Worm (Caenorhabditis elegans) whole organism, midembryonic: ENCODE results near the gene cux-7.

Experiments
- T22C8.4 ChIP-seq: fragments of 200-800 bp; sonication (Bioruptor generic); IDR thresholded peaks from 2 replicates; pipeline ENCODE4 v1.3.6; 2022; ENCODE audit warnings: missing genetic modification characterization, missing compliant biosample characterization
- cog-1 ChIP-seq: sonication (generic microtip); optimal IDR thresholded peaks from 2 replicates; lab custom pipeline; 2016; ENCODE audit warnings: missing genetic modification characterization, missing compliant biosample characterization
- flt-1 ChIP-seq: fragments of 200-800 bp; sonication (Bioruptor generic); IDR thresholded peaks from 2 replicates; pipeline ENCODE4 v1.3.6; 2022; ENCODE audit warnings: missing genetic modification characterization, missing compliant biosample characterization
- klf-2 ChIP-seq: fragments of 200-800 bp; sonication (Bioruptor generic); conservative IDR thresholded peaks from 2 replicates; pipeline ENCODE4 v1.3.6; 2022; ENCODE audit warnings: missing genetic modification reagents, missing genetic modification characterization, missing compliant biosample characterization
- med-1 ChIP-seq: sonication (generic microtip); optimal IDR thresholded peaks from 2 replicates; lab custom pipeline; 2017; ENCODE audit warnings: missing genetic modification characterization, mild to moderate bottlenecking, missing compliant biosample characterization, antibody characterized with exemption, missing genetic modification reagents; ENCODE audit not compliant: insufficient read depth
- ref-1 ChIP-seq: fragments of 200-800 bp; sonication (Bioruptor generic); conservative IDR thresholded peaks from 2 replicates; pipeline ENCODE4 v1.3.6; 2022; ENCODE audit warnings: missing genetic modification reagents, missing genetic modification characterization, missing compliant biosample characterization
- tab-1 ChIP-seq: fragments of 200-800 bp; sonication (Bioruptor generic); IDR thresholded peaks from 2 replicates; pipeline ENCODE4 v1.3.6; 2022; ENCODE audit warnings: missing genetic modification characterization, missing compliant biosample characterization
- ztf-23 ChIP-seq: fragments of 200-800 bp; sonication (Bioruptor generic); IDR thresholded peaks from 2 replicates; pipeline ENCODE4 v1.3.6; 2022; ENCODE audit warnings: missing genetic modification reagents, missing genetic modification characterization, missing compliant biosample characterization
- ztf-29 ChIP-seq: fragments of 200-800 bp; sonication (Bioruptor generic); IDR thresholded peaks from 2 replicates; pipeline ENCODE4 v1.3.6; 2022; ENCODE audit warnings: missing genetic modification reagents, missing genetic modification characterization, missing compliant biosample characterization

Gene cux-7

DNA sequence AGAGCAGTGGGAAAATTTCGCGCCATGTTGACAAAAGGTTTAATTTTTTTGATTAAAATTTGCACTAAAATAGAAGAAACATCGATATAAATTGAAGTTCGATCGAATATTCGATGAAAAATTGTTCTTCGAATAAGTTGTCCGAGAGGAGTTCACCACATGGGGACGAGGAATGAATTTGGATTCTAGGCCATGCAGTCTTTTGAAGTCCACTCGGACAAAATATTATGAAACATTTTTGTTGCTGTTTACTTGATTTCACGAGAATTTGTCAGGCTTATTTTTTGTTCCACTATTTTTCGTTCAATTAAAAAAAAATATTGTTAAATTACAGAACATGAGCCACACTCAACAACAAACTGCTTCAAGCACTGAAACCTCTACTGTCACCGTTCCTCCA, at the start of gene cux-7, which contains the start of gene C07H6.2:
Gene cux-7, minus strand, starts transcription at position 174 of the 400 bp plus-strand sequence.
Gene C07H6.2, plus strand, starts transcription at position 338 of the 400 bp plus-strand sequence.
- TF ChIP-seq ztf-29 (GFP tag; lab: Robert Waterston, UW) = peak; percentile 50; the same call in 1 of the 2 replicates
- peak; percentile 24; the same call in 1 of the 2 replicates for TF ChIP-seq T22C8.4 (GFP tag; lab: Robert Waterston, UW)
- TF ChIP-seq ref-1 = peak; percentile 42; the same call in 1 of the 2 replicates
- no peak for TF ChIP-seq med-1 (GFP tag; lab: Kevin White, UChicago)
- peak; percentile 65; the same call in 1 of the 2 replicates for TF ChIP-seq klf-2 (GFP tag; lab: Robert Waterston, UW)
- TF ChIP-seq ztf-23 (GFP tag; lab: Robert Waterston, UW) = no peak; the same call in none of the 2 replicates
- TF ChIP-seq cog-1 = peak; percentile 80
- TF ChIP-seq flt-1 (GFP tag; lab: Robert Waterston, UW) = peak; percentile 87
- TF ChIP-seq tab-1 = no peak

DNA sequence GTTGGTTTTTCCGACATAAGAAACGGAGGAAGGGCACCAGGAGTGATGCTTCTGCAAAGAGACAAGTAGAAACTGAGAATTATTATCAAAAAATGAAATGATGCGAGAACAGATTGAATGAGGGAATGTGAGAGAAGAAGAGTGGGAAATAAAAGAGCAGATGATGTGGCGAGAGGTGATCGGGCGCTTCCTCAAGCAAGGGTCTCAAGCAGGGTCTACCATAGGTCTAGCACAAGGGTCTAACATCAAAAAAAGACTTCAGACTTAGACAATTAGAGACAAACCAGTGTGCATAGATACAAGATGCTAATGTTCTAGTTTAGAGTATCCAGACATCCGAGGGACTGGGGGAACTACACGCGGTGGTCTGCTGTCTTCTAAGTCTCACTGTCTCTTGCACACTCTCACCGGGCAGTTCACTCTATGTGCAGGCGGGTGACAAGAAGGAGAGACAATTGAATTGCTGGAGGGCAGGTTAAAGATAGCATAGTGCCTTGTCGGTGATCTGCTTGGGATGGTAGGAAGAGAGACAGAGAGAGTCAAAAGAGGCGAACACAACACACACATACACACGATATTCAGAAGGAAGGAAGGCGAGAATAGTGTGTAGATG, 49.5 kb upstream of the cux-7 start, which contains the start of gene R13A5.7:
Gene R13A5.7, minus strand, starts transcription at position 51 of the 613 bp plus-strand sequence.
- peak; percentile 18; the same call in 1 of the 2 replicates for TF ChIP-seq flt-1 (GFP tag; lab: Robert Waterston, UW)
- TF ChIP-seq T22C8.4 (GFP tag; lab: Robert Waterston, UW) = no peak
- no peak for TF ChIP-seq ztf-29 (GFP tag; lab: Robert Waterston, UW)
- TF ChIP-seq cog-1 = peak; percentile 18

DNA sequence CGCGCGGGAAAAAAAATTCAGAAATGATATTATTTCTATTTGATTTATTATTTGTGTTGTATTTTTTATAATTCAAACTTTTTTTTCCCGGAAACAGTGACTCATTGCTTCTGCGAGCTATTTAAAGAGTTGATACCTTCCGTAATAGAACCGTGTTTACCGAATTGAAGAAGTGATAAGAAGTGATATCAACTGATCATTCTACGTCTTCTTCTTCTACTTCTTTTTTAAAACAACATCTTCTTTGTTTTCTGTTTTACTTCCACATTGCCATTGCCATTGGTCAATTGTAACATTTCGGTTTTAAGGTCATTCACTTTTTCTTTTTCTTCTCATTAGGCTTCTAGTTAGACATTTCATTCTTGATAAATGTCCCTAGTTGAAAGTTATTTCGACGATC, 45.5 kb upstream of the cux-7 start, which contains the start of gene ttr-32:
Gene ttr-32, plus strand, starts transcription at position 314 of the 400 bp plus-strand sequence.
- TF ChIP-seq klf-2 (GFP tag; lab: Robert Waterston, UW) = no peak
- no peak for TF ChIP-seq ztf-23 (GFP tag; lab: Robert Waterston, UW)
- TF ChIP-seq T22C8.4 (GFP tag; lab: Robert Waterston, UW) = no peak
- TF ChIP-seq flt-1 (GFP tag; lab: Robert Waterston, UW) = no peak

DNA sequence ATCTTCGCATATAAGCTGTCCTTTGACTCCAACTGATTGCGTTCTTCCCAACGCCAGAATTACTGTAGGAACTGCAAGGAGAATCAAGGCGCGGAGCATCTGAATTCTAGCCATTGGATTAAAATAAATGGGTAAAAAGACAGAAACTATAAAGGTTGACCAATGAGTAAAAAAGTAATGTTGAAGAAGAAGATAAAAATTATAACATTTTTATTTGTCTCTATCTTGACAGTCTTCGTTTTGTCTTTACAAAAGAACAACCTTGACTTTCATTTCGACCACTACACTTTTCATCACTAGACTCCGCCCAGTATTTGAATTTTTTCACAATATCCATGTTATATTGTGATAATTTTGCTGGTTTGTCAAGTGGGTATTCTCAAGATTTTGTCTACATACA, 44.6 kb upstream of the cux-7 start, which contains the start of gene ttr-8:
Gene ttr-8, minus strand, starts transcription at position 101 of the 400 bp plus-strand sequence.
- TF ChIP-seq med-1 (GFP tag; lab: Kevin White, UChicago) (no peak), flt-1 (GFP tag; lab: Robert Waterston, UW) (no peak)

DNA sequence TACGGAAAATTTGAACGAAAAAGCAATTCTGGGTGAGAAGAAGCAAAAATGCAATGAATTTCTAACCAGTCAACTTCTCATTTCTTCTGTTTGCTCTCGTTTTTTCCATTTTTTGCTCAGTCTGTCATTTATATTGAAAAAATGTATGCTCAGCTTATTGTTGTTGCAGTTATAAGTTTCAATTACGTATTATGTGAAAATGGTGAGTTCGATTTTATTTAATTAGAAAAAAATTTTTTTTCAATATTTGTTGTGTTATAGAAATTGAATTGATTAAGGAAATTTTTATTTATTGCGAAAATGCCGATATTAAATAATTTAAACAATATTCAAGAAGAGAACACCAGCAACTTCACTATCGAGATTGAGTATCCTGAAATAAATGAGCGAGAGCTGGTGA, 41.2 kb upstream of the cux-7 start, which contains the start of gene lgc-12:
Gene lgc-12, plus strand, starts transcription at position 301 of the 400 bp plus-strand sequence.
- TF ChIP-seq med-1 (GFP tag; lab: Kevin White, UChicago) (no peak), flt-1 (GFP tag; lab: Robert Waterston, UW) (no peak), ref-1 (no peak), cog-1 (no peak)

DNA sequence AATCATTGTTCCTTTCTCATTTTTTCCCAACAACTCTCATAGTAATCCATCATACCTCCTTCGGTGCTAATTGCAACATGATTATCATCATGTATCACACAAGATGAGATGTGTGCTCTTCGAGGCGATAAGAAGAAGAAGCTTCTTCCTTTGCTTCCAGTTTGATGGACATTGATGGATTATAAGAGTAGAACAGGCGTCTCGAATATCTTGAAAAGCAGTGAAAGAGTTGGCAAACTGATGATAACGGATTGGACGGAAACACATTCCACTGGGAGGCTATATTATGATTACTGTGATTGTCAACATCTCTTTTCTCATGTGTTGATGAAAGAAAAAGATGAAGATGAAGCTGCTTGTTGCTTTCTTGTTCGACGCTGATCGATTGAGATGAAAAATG, 39.2 kb upstream of the cux-7 start:
- TF ChIP-seq cog-1 (no peak), klf-2 (GFP tag; lab: Robert Waterston, UW) (no peak)

DNA sequence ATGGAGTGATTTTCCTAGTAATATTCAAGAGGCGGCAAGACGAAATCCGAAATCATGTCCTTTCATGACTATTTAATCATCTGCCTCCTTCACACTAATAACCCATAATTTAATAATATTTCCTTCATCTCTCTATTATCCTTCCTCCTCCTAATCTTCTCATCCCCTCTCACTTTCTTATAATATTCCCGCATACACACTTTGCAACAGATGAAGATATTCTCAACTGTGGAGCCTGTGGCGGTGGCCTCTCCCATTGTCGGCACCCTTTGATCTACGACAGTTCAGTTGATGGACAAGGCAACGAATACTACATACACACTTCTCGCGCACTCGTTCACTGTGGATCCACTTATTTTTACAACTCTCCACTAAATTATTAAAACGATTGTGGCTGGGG, 38.0 kb upstream of the cux-7 start:
- TF ChIP-seq cog-1 (no peak), ref-1 (no peak), ztf-23 (GFP tag; lab: Robert Waterston, UW) (no peak), flt-1 (GFP tag; lab: Robert Waterston, UW) (no peak), med-1 (GFP tag; lab: Kevin White, UChicago) (no peak)

DNA sequence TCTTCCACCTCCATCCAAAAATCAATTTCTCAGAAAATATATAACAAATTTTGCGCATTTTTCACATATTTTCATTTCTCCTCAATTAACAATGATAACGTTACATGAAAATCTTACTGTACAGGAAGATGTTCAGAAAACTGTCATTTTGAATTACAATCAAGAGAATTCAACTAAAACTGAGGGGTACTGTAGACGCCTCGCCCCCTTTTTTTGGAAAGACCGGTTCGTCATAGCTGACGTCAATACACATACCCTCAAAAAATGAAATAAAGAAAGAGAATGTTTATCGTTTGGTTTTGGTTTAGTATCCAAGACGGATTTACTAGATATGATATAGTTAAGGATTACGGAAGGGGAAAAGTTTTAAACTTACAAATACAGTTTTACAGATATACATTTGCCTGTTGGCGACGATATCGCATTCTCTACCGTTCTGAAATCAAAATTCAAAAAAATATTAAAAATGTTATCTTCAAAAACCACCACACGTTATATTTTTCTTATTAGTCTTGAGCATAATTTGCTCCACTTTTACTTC, 37.4 kb upstream of the cux-7 start:
- TF ChIP-seq ref-1 (no peak), flt-1 (GFP tag; lab: Robert Waterston, UW) (no peak), ztf-23 (GFP tag; lab: Robert Waterston, UW) (no peak), T22C8.4 (GFP tag; lab: Robert Waterston, UW) (no peak), tab-1 (no peak), med-1 (GFP tag; lab: Kevin White, UChicago) (no peak)

DNA sequence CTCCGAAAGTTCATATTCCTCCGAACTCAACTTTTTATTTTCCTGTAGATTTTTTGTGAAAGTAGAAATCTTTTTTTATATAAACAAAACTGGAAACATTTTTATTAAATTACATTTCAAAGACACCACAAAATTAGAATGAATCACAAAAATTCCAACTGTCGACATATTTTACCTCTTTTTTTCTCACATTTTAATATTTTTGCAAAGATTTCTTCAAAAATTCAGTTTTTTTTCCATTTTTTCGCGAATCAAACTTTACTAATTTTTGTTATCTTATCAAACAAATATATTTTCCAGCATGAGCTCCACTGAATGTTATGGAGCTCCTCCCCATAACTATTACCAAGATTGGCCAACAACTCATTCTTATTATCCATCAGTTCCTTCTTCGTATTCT, 34.7 kb upstream of the cux-7 start, which contains the start of gene ceh-13:
Gene ceh-13, plus strand, starts transcription at position 301 of the 400 bp plus-strand sequence.
- no peak for TF ChIP-seq cog-1
- TF ChIP-seq ztf-23 (GFP tag; lab: Robert Waterston, UW) = no peak
- TF ChIP-seq klf-2 (GFP tag; lab: Robert Waterston, UW) = no peak
- TF ChIP-seq flt-1 (GFP tag; lab: Robert Waterston, UW) = no peak
- no peak for TF ChIP-seq T22C8.4 (GFP tag; lab: Robert Waterston, UW)
- TF ChIP-seq med-1 (GFP tag; lab: Kevin White, UChicago) = no peak
- TF ChIP-seq ztf-29 (GFP tag; lab: Robert Waterston, UW) = no peak
- no peak for TF ChIP-seq ref-1
- TF ChIP-seq tab-1 = no peak

DNA sequence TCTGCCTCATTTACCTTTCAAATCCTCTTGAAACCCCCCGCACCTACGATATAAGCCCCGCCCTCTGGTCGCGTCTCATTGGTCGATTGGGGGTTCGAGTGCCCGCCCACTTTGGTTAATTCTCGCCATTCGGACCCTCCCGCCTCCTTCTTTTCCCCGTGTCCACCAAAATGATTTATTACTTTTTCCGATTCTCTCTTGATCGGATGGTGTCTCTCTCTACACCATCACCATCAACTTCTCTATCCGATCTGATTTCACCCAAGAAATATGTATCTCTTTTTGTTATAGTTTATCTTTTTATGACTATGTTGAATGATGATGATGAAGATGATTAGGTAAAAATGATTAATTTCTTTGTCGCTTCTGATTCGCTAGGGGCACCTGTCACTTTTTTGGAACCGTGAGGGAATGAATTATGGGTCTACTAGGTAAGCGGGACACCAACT, 34.1 kb upstream of the cux-7 start:
- no peak for TF ChIP-seq med-1 (GFP tag; lab: Kevin White, UChicago)
- TF ChIP-seq cog-1 = no peak
- no peak for TF ChIP-seq flt-1 (GFP tag; lab: Robert Waterston, UW)
